Fruit fly (Drosophila melanogaster): ENCODE data around the gene Sec61gamma.
A peak's percentile ranks its signal among the peaks of the same experiment; 100 is the strongest.

The Sec61gamma gene

dm6 chrX:19645873-19646541 lies 2.9 kb downstream of the Sec61gamma start, which contains the start of gene Arp10:
Gene Arp10 (minus strand): TSS chrX:19646176.
- TF ChIP-seq CG3032 (tag; optimal IDR thresholded peaks at IDR 0.05) (peak; percentile 12), Ets96B (tag; optimal IDR thresholded peaks at IDR 0.05) (peak; percentile 7), CG11762 (GFP tag; optimal IDR thresholded peaks at IDR 0.05; ENCODE audit: insufficient read depth) (no peak), Hr4 (GFP tag; optimal IDR thresholded peaks at IDR 0.05) (peak; percentile 30), topi (GFP tag; optimal IDR thresholded peaks at IDR 0.05) (peak; percentile 5), achi (GFP tag; optimal IDR thresholded peaks at IDR 0.05) (peak; percentile 28), esn (GFP tag; optimal IDR thresholded peaks at IDR 0.05) (peak; percentile 17), ss (GFP tag; optimal IDR thresholded peaks at IDR 0.05) (no peak), fkh (GFP tag; optimal IDR thresholded peaks at IDR 0.05) (no peak), CG6854 (GFP tag; optimal IDR thresholded peaks at IDR 0.05) (no peak), CG31627 (GFP tag; optimal IDR thresholded peaks at IDR 0.05) (peak; percentile 26), svp (GFP tag) (no peak), Sox102F (GFP tag; optimal IDR thresholded peaks at IDR 0.05) (no peak), Eip78C (GFP tag) (peak; percentile 55), CG11902 (GFP tag; optimal IDR thresholded peaks at IDR 0.05) (no peak)

dm6 chrX:19651757-19652419 lies 8.8 kb downstream of the Sec61gamma start, which contains the start of the genes Ranbp21 and Elys:
Gene Ranbp21 (minus strand): TSS chrX:19652269.
Gene Elys (plus strand): TSS chrX:19652305.
- TF ChIP-seq Sox15 (GFP tag; optimal IDR thresholded peaks at IDR 0.05) (peak; percentile 55), CG6163 (GFP tag; IDR thresholded peaks at IDR 0.05) (peak; percentile 66; the same call in 2 of the 3 replicates), Hr38 (GFP tag; optimal IDR thresholded peaks at IDR 0.05) (no peak), CG6854 (GFP tag; optimal IDR thresholded peaks at IDR 0.05) (no peak), fkh (GFP tag; optimal IDR thresholded peaks at IDR 0.05) (no peak), CG8119 (GFP tag; IDR thresholded peaks at IDR 0.05) (no peak), salr (GFP tag; optimal IDR thresholded peaks at IDR 0.05) (no peak), achi (GFP tag; optimal IDR thresholded peaks at IDR 0.05) (no peak), svp (GFP tag) (no peak), CG15336 (GFP tag; IDR thresholded peaks at IDR 0.05) (no peak), CG34406 (GFP tag; optimal IDR thresholded peaks at IDR 0.05) (peak; percentile 3), CG6808 (GFP tag; optimal IDR thresholded peaks at IDR 0.05) (no peak), Ets21C (GFP tag; optimal IDR thresholded peaks at IDR 0.05) (peak; percentile 56), CG11294 (GFP tag; IDR thresholded peaks at IDR 0.05) (no peak), CG10631 (GFP tag; optimal IDR thresholded peaks at IDR 0.05) (no peak), CG8319 (GFP tag; optimal IDR thresholded peaks at IDR 0.05) (no peak), cyc (GFP tag; optimal IDR thresholded peaks at IDR 0.05) (peak; percentile 71), Lpt (GFP tag; optimal IDR thresholded peaks at IDR 0.05) (peak; percentile 13), fd85E (GFP tag; optimal IDR thresholded peaks at IDR 0.05) (no peak), Met (GFP tag; optimal IDR thresholded peaks at IDR 0.05) (no peak), CG10669 (GFP tag; optimal IDR thresholded peaks at IDR 0.05) (no peak), acj6 (GFP tag; optimal IDR thresholded peaks at IDR 0.05) (no peak), Sox102F (GFP tag; optimal IDR thresholded peaks at IDR 0.05) (no peak), pdm3 (GFP tag; optimal IDR thresholded peaks at IDR 0.05) (no peak), CG9139 (GFP tag; optimal IDR thresholded peaks at IDR 0.05) (no peak), Eip78C (GFP tag) (peak; percentile 77), dac (GFP tag; optimal IDR thresholded peaks at IDR 0.05) (no peak), Eip93F (GFP tag; optimal IDR thresholded peaks at IDR 0.05) (no peak), CG3032 (tag; optimal IDR thresholded peaks at IDR 0.05) (peak; percentile 43), Ets96B (tag; optimal IDR thresholded peaks at IDR 0.05) (no peak), Smox (GFP tag; optimal IDR thresholded peaks at IDR 0.05) (no peak), ss (GFP tag; optimal IDR thresholded peaks at IDR 0.05) (no peak), CG1621 (tag; optimal IDR thresholded peaks at IDR 0.05) (peak; percentile 5), CG6276 (GFP tag; optimal IDR thresholded peaks at IDR 0.05) (no peak), Blimp-1 (GFP tag; optimal IDR thresholded peaks at IDR 0.05) (no peak), esn (GFP tag; optimal IDR thresholded peaks at IDR 0.05) (peak; percentile 58), CG4318 (GFP tag; optimal IDR thresholded peaks at IDR 0.05) (no peak), Hr39 (GFP tag; optimal IDR thresholded peaks at IDR 0.05) (peak; percentile 76), CG32006 (GFP tag; optimal IDR thresholded peaks at IDR 0.05) (no peak), OdsH (GFP tag; optimal IDR thresholded peaks at IDR 0.05) (no peak), CG8632 (GFP tag; optimal IDR thresholded peaks at IDR 0.05) (no peak), CG11762 (GFP tag; optimal IDR thresholded peaks at IDR 0.05; ENCODE audit: insufficient read depth) (no peak), Hr4 (GFP tag; optimal IDR thresholded peaks at IDR 0.05) (no peak)
